Worm (Caenorhabditis elegans): Measurements from ENCODE around the gene F09C6.16.

The F09C6.16 gene

DNA sequence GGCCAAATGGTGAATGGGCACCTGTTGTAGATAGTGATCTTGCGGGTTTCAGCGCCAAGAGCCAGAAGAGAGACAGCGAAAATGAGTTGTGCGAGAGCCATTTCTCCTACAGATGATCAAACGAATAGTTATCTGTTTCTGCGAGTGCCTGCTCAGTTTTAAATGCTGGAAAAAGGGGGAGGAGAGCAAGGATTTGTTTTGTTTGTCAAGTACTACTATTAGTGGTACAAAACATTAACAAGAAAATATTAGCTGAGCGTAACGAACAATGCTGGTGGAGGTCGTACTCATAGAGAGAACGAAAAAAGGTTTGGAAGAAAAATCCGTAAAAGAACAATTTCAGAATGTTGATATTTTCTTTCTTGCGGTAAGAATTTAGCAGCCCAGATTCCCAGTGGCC, 38.4 kb downstream of the F09C6.16 start, which contains the start of gene thn-4:
Gene thn-4 (minus strand): TSS at position 101 of the 400 bp plus-strand sequence.
- TF ChIP-seq lin-39 (tag; optimal IDR thresholded peaks at IDR 0.05) (no peak), lsy-12 (tag; optimal IDR thresholded peaks at IDR 0.05) (no peak), daf-12 (tag; optimal IDR thresholded peaks at IDR 0.05) (no peak), ceh-9 (tag; optimal IDR thresholded peaks at IDR 0.05) (no peak), elt-3 (tag; optimal IDR thresholded peaks at IDR 0.05) (no peak), egl-27 (tag; optimal IDR thresholded peaks at IDR 0.05) (no peak), ceh-16 (tag; optimal IDR thresholded peaks at IDR 0.05) (no peak), nhr-23 (tag; optimal IDR thresholded peaks at IDR 0.05) (no peak), R02D3.7 (tag; optimal IDR thresholded peaks at IDR 0.05) (no peak), elt-2 (tag; optimal IDR thresholded peaks at IDR 0.05) (no peak), nhr-67 (tag; optimal IDR thresholded peaks at IDR 0.05) (no peak)

DNA sequence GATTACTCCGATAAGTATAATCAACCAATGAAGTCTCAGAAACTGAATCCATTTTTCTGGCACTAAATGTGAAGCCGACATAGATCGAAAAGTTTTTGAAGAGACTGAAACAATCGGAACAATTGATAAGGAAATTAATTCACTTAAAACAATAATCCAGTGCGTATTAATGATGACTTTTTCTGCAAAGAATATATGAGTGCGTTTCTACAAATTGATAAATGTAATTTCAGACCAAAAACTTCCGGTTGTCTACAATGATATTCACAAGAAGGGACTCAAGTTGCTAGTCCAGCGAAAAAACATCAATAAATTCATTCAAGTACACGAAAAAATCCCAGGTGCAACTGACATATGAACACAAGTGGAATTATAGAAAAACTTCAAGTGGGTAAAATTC, 40.0 kb downstream of the F09C6.16 start, which contains the start of gene clec-33:
Gene clec-33 (minus strand): TSS at position 101 of the 400 bp plus-strand sequence.
- TF ChIP-seq ztf-11 (tag; optimal IDR thresholded peaks at IDR 0.05) (no peak), fos-1 (tag; optimal IDR thresholded peaks at IDR 0.05) (no peak), nhr-76 (tag; optimal IDR thresholded peaks at IDR 0.05) (no peak), elt-1 (tag; optimal IDR thresholded peaks at IDR 0.05) (no peak), nhr-77 (tag; optimal IDR thresholded peaks at IDR 0.05) (no peak), nhr-237 (tag; optimal IDR thresholded peaks at IDR 0.05) (no peak), nhr-23 (tag; optimal IDR thresholded peaks at IDR 0.05) (no peak), nhr-11 (tag; optimal IDR thresholded peaks at IDR 0.05) (no peak), snpc-4 (tag; optimal IDR thresholded peaks at IDR 0.05) (no peak), mdl-1 (tag; optimal IDR thresholded peaks at IDR 0.05) (no peak), sea-2 (GFP tag; optimal IDR thresholded peaks at IDR 0.05) (no peak), fkh-2 (tag; optimal IDR thresholded peaks at IDR 0.05) (no peak), nhr-43 (tag; optimal IDR thresholded peaks at IDR 0.05; ENCODE audit: poor library complexity, severe bottlenecking) (no peak), nhr-28 (tag; optimal IDR thresholded peaks at IDR 0.05) (no peak), mml-1 (tag; optimal IDR thresholded peaks at IDR 0.05) (no peak)

DNA sequence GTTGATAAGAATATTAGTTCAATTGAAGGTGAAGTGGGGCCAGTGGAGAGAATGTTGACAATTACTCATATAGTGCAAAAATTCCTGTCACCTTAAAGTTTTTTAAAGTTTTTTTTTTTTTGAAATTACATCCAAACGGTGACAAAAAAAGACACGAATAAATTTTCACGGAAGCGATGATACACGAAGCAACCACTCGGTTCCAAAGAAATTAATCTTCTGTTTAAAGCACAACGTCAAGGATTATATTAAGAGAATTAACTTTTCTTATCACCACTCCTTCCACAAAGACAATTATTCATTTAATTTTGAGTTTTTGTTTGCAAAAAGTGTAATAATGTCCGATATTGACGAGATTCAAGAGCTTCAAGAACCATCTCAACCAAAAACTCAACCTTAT, 44.4 kb downstream of the F09C6.16 start, which contains the start of gene clec-28:
Gene clec-28 (plus strand): TSS at position 301 of the 400 bp plus-strand sequence.
- TF ChIP-seq mdl-1 (tag; optimal IDR thresholded peaks at IDR 0.05): no peak
- no peak for TF ChIP-seq fkh-10 (GFP tag; optimal IDR thresholded peaks at IDR 0.05)
- no peak for TF ChIP-seq nhr-76 (tag; optimal IDR thresholded peaks at IDR 0.05)
- TF ChIP-seq eor-1 (tag; optimal IDR thresholded peaks at IDR 0.05): no peak

DNA sequence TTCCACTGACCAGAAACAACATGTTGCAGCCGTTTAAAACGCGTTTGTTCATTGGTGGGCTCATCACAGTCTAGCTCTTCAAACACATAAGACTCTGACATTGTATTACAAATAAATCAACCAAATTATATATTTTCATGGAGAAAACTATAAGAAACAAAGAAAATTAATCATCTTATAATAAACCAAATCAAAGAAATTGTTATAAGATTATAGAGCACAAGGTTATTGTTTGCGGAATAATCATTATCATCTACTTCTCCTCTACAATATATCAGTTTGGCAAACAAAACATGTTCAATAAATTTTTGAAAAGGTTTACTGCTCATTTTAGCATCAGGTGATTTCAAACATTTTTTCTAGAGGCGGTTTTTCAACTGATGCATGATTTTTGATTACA, 48.1 kb downstream of the F09C6.16 start, which contains the start of the genes clec-32 and clec-24:
Gene clec-32 (minus strand): TSS at position 101 of the 400 bp plus-strand sequence.
Gene clec-24 (plus strand): TSS at position 294 of the 400 bp plus-strand sequence.
- TF ChIP-seq unc-39 (tag; optimal IDR thresholded peaks at IDR 0.05) (no peak), unc-62 (GFP tag; optimal IDR thresholded peaks at IDR 0.05) (no peak), nhr-11 (tag; optimal IDR thresholded peaks at IDR 0.05) (no peak), lin-15B (tag; optimal IDR thresholded peaks at IDR 0.05) (no peak), nhr-12 (tag; optimal IDR thresholded peaks at IDR 0.05) (no peak), jun-1 (tag; optimal IDR thresholded peaks at IDR 0.05) (no peak), ama-1 (optimal IDR thresholded peaks at IDR 0.05) (no peak), ceh-16 (tag; optimal IDR thresholded peaks at IDR 0.05) (no peak), tbx-2 (tag; optimal IDR thresholded peaks at IDR 0.05) (no peak), mdl-1 (tag; optimal IDR thresholded peaks at IDR 0.05) (no peak), mml-1 (tag; optimal IDR thresholded peaks at IDR 0.05) (no peak), pha-4 (tag; optimal IDR thresholded peaks at IDR 0.05) (no peak), eor-1 (tag; optimal IDR thresholded peaks at IDR 0.05) (no peak)

DNA sequence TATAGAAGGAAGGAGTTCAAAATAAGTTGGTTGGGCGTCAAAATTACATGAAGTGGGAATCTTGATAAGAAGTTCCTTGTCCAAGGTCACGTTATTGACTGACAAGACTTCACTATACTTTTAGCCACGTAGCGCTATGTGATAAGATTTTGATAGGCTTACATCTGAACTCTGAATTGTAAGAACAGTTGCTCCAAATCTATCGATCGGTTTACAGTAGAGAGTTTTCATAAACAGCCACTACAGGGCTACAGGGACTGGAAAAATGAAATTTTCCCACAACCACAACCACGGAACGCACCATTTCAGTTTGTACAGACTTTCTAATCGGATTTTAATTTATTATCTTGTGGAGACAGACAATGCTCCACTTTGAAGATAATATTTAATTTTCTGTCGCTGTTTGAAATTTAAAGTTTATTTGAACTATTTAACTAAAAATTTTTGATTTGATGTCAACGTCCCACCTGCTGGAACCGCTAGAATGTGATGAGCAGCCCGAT, 51.7 kb downstream of the F09C6.16 start, which contains the start of the genes clec-31 and clec-22:
Gene clec-31 (minus strand): TSS at position 101 of the 503 bp plus-strand sequence.
Gene clec-22 (plus strand): TSS at position 453 of the 503 bp plus-strand sequence.
- TF ChIP-seq zag-1 (tag; optimal IDR thresholded peaks at IDR 0.05) (no peak), elt-2 (tag; optimal IDR thresholded peaks at IDR 0.05) (no peak), hmg-11 (tag; optimal IDR thresholded peaks at IDR 0.05) (no peak), nhr-11 (tag; optimal IDR thresholded peaks at IDR 0.05) (no peak), elt-1 (tag; optimal IDR thresholded peaks at IDR 0.05) (no peak), tbx-2 (tag; optimal IDR thresholded peaks at IDR 0.05) (no peak)
